ENCODE assay signal across 2 fruit fly cellular contexts in the genomic region with DNA sequence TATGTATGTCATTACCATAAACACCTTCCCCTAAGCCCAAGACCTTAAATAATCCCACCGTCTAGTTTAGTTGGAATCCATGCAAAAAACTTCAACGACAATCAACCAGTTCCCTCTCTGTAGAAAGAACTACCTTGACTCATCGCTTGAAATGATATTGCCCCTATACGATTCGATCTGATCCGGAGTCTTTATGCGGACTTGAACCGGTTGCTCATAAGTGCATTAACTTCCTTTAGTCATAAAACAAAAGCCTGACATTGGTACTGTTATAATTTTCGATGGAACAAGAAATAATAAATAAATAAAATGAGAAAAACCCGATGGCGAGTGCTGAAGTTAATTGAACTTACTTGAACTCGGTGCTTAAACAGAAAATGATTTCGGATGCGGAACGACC.
TF ChIP-seq lines count a peak whose summit lies in the region.

No protein-coding gene starts in this region.

- TF ChIP-seq CTCF in whole organism, embryonic (GFP tag; optimal IDR thresholded peaks at IDR 0.05; lab: Kevin White, UChicago), result no peak

TF ChIP-seq in whole organism, embryonic, 481 proteins besides CTCF, POLR2A, EP300 and RAD21:
- TF ChIP-seq slou (GFP tag; optimal IDR thresholded peaks at IDR 0.05; lab: Kevin White, UChicago) (no peak), Rfx (GFP tag; IDR thresholded peaks at IDR 0.05; lab: Robert Waterston, UW) (0 out of 2 replicates have a peak, but pooled peaks have one; percentile 20), HmgZ (tag; optimal IDR thresholded peaks at IDR 0.05; lab: Kevin White, UChicago) (no peak), CG9876 (GFP tag; optimal IDR thresholded peaks at IDR 0.05; lab: Kevin White, UChicago) (no peak), CG17186 (GFP tag; optimal IDR thresholded peaks at IDR 0.05; lab: Kevin White, UChicago) (no peak), cwo (GFP tag; optimal IDR thresholded peaks at IDR 0.05; lab: Kevin White, UChicago) (no peak), CG14441 (GFP tag; IDR thresholded peaks at IDR 0.05; lab: Robert Waterston, UW) (no peak), jigr1 (GFP tag; IDR thresholded peaks at IDR 0.05; lab: Robert Waterston, UW) (no peak), CG1602 (GFP tag; optimal IDR thresholded peaks at IDR 0.05; lab: Kevin White, UChicago) (no peak), BEAF-32 (GFP tag; optimal IDR thresholded peaks at IDR 0.05; lab: Kevin White, UChicago) (no peak), Mad (GFP tag; optimal IDR thresholded peaks at IDR 0.05; lab: Kevin White, UChicago) (no peak), Med (GFP tag; lab: Kevin White, UChicago) (peak; percentile 55), ind (GFP tag; optimal IDR thresholded peaks at IDR 0.05; lab: Kevin White, UChicago) (no peak), CG31388 (GFP tag; optimal IDR thresholded peaks at IDR 0.05; lab: Kevin White, UChicago) (no peak)

TF ChIP-seq in whole organism, pupa, 21 proteins besides CTCF, POLR2A, EP300 and RAD21:
- peak; percentile 92 for TF ChIP-seq EcR (GFP tag; optimal IDR thresholded peaks at IDR 0.05; lab: Kevin White, UChicago)
- TF ChIP-seq CG17806 (tag; optimal IDR thresholded peaks at IDR 0.05; lab: Kevin White, UChicago), result no peak
- no peak for TF ChIP-seq rn (GFP tag; IDR thresholded peaks at IDR 0.05; lab: Robert Waterston, UW)
- no peak for TF ChIP-seq CG12605 (GFP tag; IDR thresholded peaks at IDR 0.05; lab: Robert Waterston, UW)
- no peak for TF ChIP-seq Pif1B (GFP tag; optimal IDR thresholded peaks at IDR 0.05; lab: Kevin White, UChicago)
